Worm (Caenorhabditis elegans) whole organism, L3 larva: ENCODE data around the gene K10C2.6.

ENCODE experiments used
- ZK546.5 ChIP-seq: sonication (generic microtip); optimal IDR thresholded peaks from 2 replicates; lab custom pipeline; 2017; ENCODE audit warnings: missing biosample characterization, missing genetic modification characterization
- ceh-28 ChIP-seq: fragments of 150-350 bp; optimal IDR thresholded peaks from 2 replicates; lab custom pipeline; 2014; ENCODE audit warnings: missing biosample characterization, missing genetic modification reagents, missing genetic modification characterization
- egl-27 ChIP-seq: sonication (generic microtip); optimal IDR thresholded peaks from 4 replicates; lab custom pipeline; 2017; ENCODE audit warnings: missing biosample characterization, missing genetic modification reagents, missing genetic modification characterization
- elt-1 ChIP-seq: fragments of 150-350 bp; optimal IDR thresholded peaks from 2 replicates; lab custom pipeline; 2014; ENCODE audit warnings: missing biosample characterization, missing genetic modification characterization
- elt-2 ChIP-seq: sonication (generic microtip); optimal IDR thresholded peaks from 2 replicates; lab custom pipeline; 2016; ENCODE audit warnings: missing genetic modification reagents, mild to moderate bottlenecking, missing genetic modification characterization, missing compliant biosample characterization
- eor-1 ChIP-seq, 2 experiments: fragments of 150-350 bp; optimal IDR thresholded peaks; 2 replicates each; lab custom pipeline; 2014 to 2018; ENCODE audit warnings: missing biosample characterization in 2 of 2, missing genetic modification characterization in 2 of 2
- fkh-10 ChIP-seq: sonication (generic microtip); optimal IDR thresholded peaks from 2 replicates; lab custom pipeline; 2017; ENCODE audit warnings: missing biosample characterization, missing genetic modification reagents, missing genetic modification characterization
- lsy-12 ChIP-seq: sonication (generic microtip); optimal IDR thresholded peaks from 2 replicates; lab custom pipeline; 2016; ENCODE audit warnings: mild to moderate bottlenecking, missing genetic modification characterization, missing compliant biosample characterization
- mdl-1 ChIP-seq: fragments of 150-350 bp; optimal IDR thresholded peaks from 2 replicates; lab custom pipeline; 2014; ENCODE audit warnings: missing biosample characterization, missing genetic modification characterization
- nhr-237 ChIP-seq: fragments of 150-350 bp; optimal IDR thresholded peaks from 2 replicates; lab custom pipeline; 2014; ENCODE audit warnings: missing biosample characterization, missing genetic modification characterization
- pha-4 ChIP-seq: fragments of 150-350 bp; optimal IDR thresholded peaks from 2 replicates; lab custom pipeline; 2014; ENCODE audit warnings: missing biosample characterization, missing genetic modification reagents, missing genetic modification characterization
- snpc-4 ChIP-seq: fragments of 150-350 bp; optimal IDR thresholded peaks from 2 replicates; lab custom pipeline; 2014; ENCODE audit warnings: missing biosample characterization, missing genetic modification characterization
- unc-39 ChIP-seq: sonication (generic microtip); optimal IDR thresholded peaks from 4 replicates; lab custom pipeline; 2017; ENCODE audit warnings: missing biosample characterization, missing genetic modification characterization
- unc-62 ChIP-seq: fragments of 150-350 bp; sonication (generic microtip); optimal IDR thresholded peaks from 4 replicates; lab custom pipeline; 2014; ENCODE audit warnings: missing biosample characterization, missing genetic modification reagents, missing genetic modification characterization

ce11 chrX:6408286-6408685 lies 43.0 kb upstream of the K10C2.6 start:
- TF ChIP-seq unc-62 (GFP tag; lab: Kevin White, UChicago) (no peak), ZK546.5 (tag; lab: Kevin White, UChicago) (no peak), egl-27 (tag; lab: Kevin White, UChicago) (no peak), nhr-237 (tag; lab: Kevin White, UChicago) (no peak), fkh-10 (GFP tag; lab: Kevin White, UChicago) (no peak), elt-2 (peak; percentile 74), lsy-12 (tag; lab: Kevin White, UChicago) (no peak), eor-1 (tag; optimal IDR thresholded peaks at IDR 0.05; lab: Kevin White, UChicago) (no peak), ceh-28 (tag; lab: Kevin White, UChicago) (no peak), pha-4 (peak; percentile 17), unc-39 (tag; lab: Kevin White, UChicago) (no peak), mdl-1 (no peak), snpc-4 (tag; lab: Kevin White, UChicago) (no peak), elt-1 (tag; lab: Kevin White, UChicago) (no peak)
